Worm (Caenorhabditis elegans) whole organism, L1 larva: ENCODE measurements around the gene cla-1.

Experiments used
- F16B12.6 ChIP-seq: fragments of 150-350 bp; optimal IDR thresholded peaks from 2 replicates; lab custom pipeline; 2014; ENCODE audit warnings: missing biosample characterization, missing genetic modification characterization
- aha-1 ChIP-seq: fragments of 150-350 bp; optimal IDR thresholded peaks from 2 replicates; lab custom pipeline; 2014; ENCODE audit warnings: missing biosample characterization, missing genetic modification characterization
- alr-1 ChIP-seq: fragments of 200-800 bp; sonication (Bioruptor generic); optimal IDR thresholded peaks from 2 replicates; lab custom pipeline; 2018; ENCODE audit warnings: borderline replicate concordance, mild to moderate bottlenecking, missing genetic modification characterization, missing compliant biosample characterization
- aly-2 ChIP-seq: fragments of 150-350 bp; optimal IDR thresholded peaks from 2 replicates; lab custom pipeline; 2014; ENCODE audit warnings: missing biosample characterization, missing genetic modification characterization
- ceh-63 ChIP-seq: fragments of 200-800 bp; sonication (Bioruptor generic); optimal IDR thresholded peaks from 2 replicates; lab custom pipeline; 2018; ENCODE audit warnings: mild to moderate bottlenecking, missing genetic modification characterization, missing compliant biosample characterization
- ceh-82 ChIP-seq, 3 experiments: fragments of 150-350 bp in 1 of 3; sonication (generic microtip) in 2 of 3; optimal IDR thresholded peaks; 2 replicates each; lab custom pipeline; 2014 to 2017; ENCODE audit warnings: missing biosample characterization in 3 of 3, missing genetic modification characterization in 3 of 3
- ceh-88 ChIP-seq: fragments of 200-800 bp; sonication (Bioruptor generic); IDR thresholded peaks from 2 replicates; pipeline ENCODE4 v1.3.6; 2022; ENCODE audit warnings: missing genetic modification characterization, missing compliant biosample characterization
- ceh-90 ChIP-seq: sonication (generic microtip); optimal IDR thresholded peaks from 2 replicates; lab custom pipeline; 2016; ENCODE audit warnings: missing genetic modification characterization, missing compliant biosample characterization
- dpl-1 ChIP-seq, 3 experiments: fragments of 150-350 bp in 2 of 3; sonication (generic microtip) in 1 of 3; optimal IDR thresholded peaks; 2 replicates each; lab custom pipeline; 2014 to 2017; ENCODE audit warnings: missing biosample characterization in 3 of 3, missing genetic modification characterization in 3 of 3, missing genetic modification reagents in 3 of 3
- efl-1 ChIP-seq, 4 experiments: fragments of 150-350 bp; optimal IDR thresholded peaks in 3 of 4; peaks in 1 of 4; 1 replicate in 1 of 4; 2 replicates in 3 of 4; lab custom pipeline; 2014; ENCODE audit warnings: missing biosample characterization in 2 of 4, missing genetic modification characterization in 2 of 4, missing genetic modification reagents in 2 of 4
- efl-3 ChIP-seq: fragments of 200-800 bp; sonication (Bioruptor generic); optimal IDR thresholded peaks from 2 replicates; lab custom pipeline; 2018; ENCODE audit warnings: mild to moderate bottlenecking, missing genetic modification characterization, missing compliant biosample characterization
- egl-13 ChIP-seq: sonication (generic microtip); optimal IDR thresholded peaks from 2 replicates; lab custom pipeline; 2016; ENCODE audit warnings: missing genotype, missing genetic modification reagents, missing genetic modification characterization, missing compliant biosample characterization
- egl-27 ChIP-seq, 2 experiments: fragments of 150-350 bp in 1 of 2; sonication (generic microtip); optimal IDR thresholded peaks; 3 replicates each; lab custom pipeline; 2017 to 2018; ENCODE audit warnings: missing biosample characterization in 2 of 2, missing genetic modification characterization in 2 of 2, missing genetic modification reagents in 2 of 2
- elt-3 ChIP-seq, 6 experiments: fragments of 150-350 bp in 1 of 6; sonication (generic microtip); optimal IDR thresholded peaks; 2 replicates each; lab custom pipeline; 2017 to 2018; ENCODE audit warnings: missing biosample characterization in 6 of 6, missing genetic modification characterization in 6 of 6, inconsistent platforms in 1 of 6
- fkh-10 ChIP-seq: sonication (generic microtip); optimal IDR thresholded peaks from 2 replicates; lab custom pipeline; 2017; ENCODE audit warnings: missing biosample characterization, missing genetic modification reagents, missing genetic modification characterization
- fkh-8 ChIP-seq: sonication (generic microtip); optimal IDR thresholded peaks from 2 replicates; lab custom pipeline; 2016; ENCODE audit warnings: mild to moderate bottlenecking, missing genetic modification characterization, missing compliant biosample characterization
- fos-1 ChIP-seq: fragments of 150-350 bp; optimal IDR thresholded peaks from 2 replicates; lab custom pipeline; 2014; ENCODE audit warnings: missing biosample characterization, missing genetic modification characterization
- grh-1 ChIP-seq: fragments of 200-800 bp; sonication (Bioruptor generic); IDR thresholded peaks from 2 replicates; pipeline ENCODE4 v1.3.6; 2022; ENCODE audit warnings: missing genetic modification reagents, missing genetic modification characterization, missing compliant biosample characterization
- irx-1 ChIP-seq: sonication (generic microtip); optimal IDR thresholded peaks from 2 replicates; lab custom pipeline; 2016; ENCODE audit warnings: missing genetic modification characterization, missing compliant biosample characterization
- jun-1 ChIP-seq: fragments of 150-350 bp; optimal IDR thresholded peaks from 2 replicates; lab custom pipeline; 2014; ENCODE audit warnings: missing biosample characterization, missing genetic modification reagents, missing genetic modification characterization
- lin-13 ChIP-seq: fragments of 150-350 bp; optimal IDR thresholded peaks from 2 replicates; lab custom pipeline; 2014; ENCODE audit warnings: missing biosample characterization, missing genetic modification reagents, missing genetic modification characterization
- lin-15B ChIP-seq: fragments of 150-350 bp; sonication (generic microtip); optimal IDR thresholded peaks from 3 replicates; lab custom pipeline; 2014; ENCODE audit warnings: missing biosample characterization, missing genetic modification characterization
- lin-35 ChIP-seq, 2 experiments: fragments of 150-350 bp; optimal IDR thresholded peaks; 2 replicates each; lab custom pipeline; 2014; ENCODE audit warnings: missing biosample characterization in 2 of 2, missing genetic modification characterization in 2 of 2, missing genetic modification reagents in 2 of 2
- lsy-2 ChIP-seq, 2 experiments: fragments of 150-350 bp; optimal IDR thresholded peaks; 2 replicates each; lab custom pipeline; 2014; ENCODE audit warnings: missing biosample characterization in 2 of 2, missing genetic modification characterization in 2 of 2
- mdl-1 ChIP-seq, 2 experiments: fragments of 150-350 bp; optimal IDR thresholded peaks; 2 replicates each; lab custom pipeline; 2014 to 2017; ENCODE audit warnings: missing biosample characterization in 2 of 2, missing genetic modification characterization in 2 of 2, inconsistent platforms in 1 of 2
- mef-2 ChIP-seq: fragments of 150-350 bp; optimal IDR thresholded peaks from 2 replicates; lab custom pipeline; 2014; ENCODE audit warnings: missing biosample characterization, missing genetic modification characterization
- mep-1 ChIP-seq: fragments of 150-350 bp; optimal IDR thresholded peaks from 2 replicates; lab custom pipeline; 2014; ENCODE audit warnings: missing biosample characterization, missing genetic modification characterization
- nhr-11 ChIP-seq: fragments of 150-350 bp; optimal IDR thresholded peaks from 2 replicates; lab custom pipeline; 2014; ENCODE audit warnings: missing biosample characterization, missing genetic modification characterization
- nhr-12 ChIP-seq: sonication (generic microtip); optimal IDR thresholded peaks from 2 replicates; lab custom pipeline; 2017; ENCODE audit warnings: missing biosample characterization, missing genetic modification characterization
- nhr-20 ChIP-seq: sonication (generic microtip); optimal IDR thresholded peaks from 2 replicates; lab custom pipeline; 2016; ENCODE audit warnings: mild to moderate bottlenecking, missing genetic modification characterization, missing compliant biosample characterization
- nhr-28 ChIP-seq: fragments of 150-350 bp; optimal IDR thresholded peaks from 2 replicates; lab custom pipeline; 2014; ENCODE audit warnings: missing biosample characterization, missing genetic modification characterization
- nhr-47 ChIP-seq: sonication (generic microtip); optimal IDR thresholded peaks from 2 replicates; lab custom pipeline; 2016; ENCODE audit warnings: mild to moderate bottlenecking, missing genetic modification characterization, moderate library complexity, missing compliant biosample characterization
- nhr-71 ChIP-seq: sonication (generic microtip); optimal IDR thresholded peaks from 2 replicates; lab custom pipeline; 2016; ENCODE audit warnings: mild to moderate bottlenecking, missing genetic modification characterization, moderate library complexity, missing compliant biosample characterization
- nhr-76 ChIP-seq: sonication (generic microtip); optimal IDR thresholded peaks from 2 replicates; lab custom pipeline; 2017; ENCODE audit warnings: missing biosample characterization, missing genetic modification characterization
- nhr-85 ChIP-seq: sonication (generic microtip); peaks from one replicate; lab custom pipeline; 2016; ENCODE audit warnings: missing genetic modification characterization, inconsistent platforms, missing compliant biosample characterization
- nhr-90 ChIP-seq: sonication (generic microtip); optimal IDR thresholded peaks from 2 replicates; lab custom pipeline; 2016; ENCODE audit warnings: mild to moderate bottlenecking, missing genetic modification characterization, missing compliant biosample characterization; ENCODE audit not compliant: poor library complexity
- pag-3 ChIP-seq: sonication (generic microtip); optimal IDR thresholded peaks from 2 replicates; lab custom pipeline; 2017; ENCODE audit warnings: missing genetic modification characterization, mild to moderate bottlenecking, missing compliant biosample characterization, antibody characterized with exemption, borderline replicate concordance; ENCODE audit not compliant: insufficient read depth
- rnt-1 ChIP-seq: sonication (generic microtip); optimal IDR thresholded peaks from 2 replicates; lab custom pipeline; 2016; ENCODE audit warnings: mild to moderate bottlenecking, missing genetic modification characterization, moderate library complexity, missing compliant biosample characterization
- skn-1 ChIP-seq: fragments of 150-350 bp; optimal IDR thresholded peaks from 2 replicates; lab custom pipeline; 2014; ENCODE audit warnings: missing biosample characterization, missing genetic modification characterization
- snpc-4 ChIP-seq: fragments of 150-350 bp; optimal IDR thresholded peaks from 2 replicates; lab custom pipeline; 2014; ENCODE audit warnings: missing biosample characterization, missing genetic modification characterization
- swsn-7 ChIP-seq: sonication (generic microtip); optimal IDR thresholded peaks from 2 replicates; lab custom pipeline; 2016; ENCODE audit warnings: missing genetic modification characterization, missing compliant biosample characterization
- tbx-2 ChIP-seq: sonication (generic microtip); optimal IDR thresholded peaks from 2 replicates; lab custom pipeline; 2016; ENCODE audit warnings: missing genetic modification characterization, missing compliant biosample characterization
- unc-30 ChIP-seq: sonication (generic microtip); optimal IDR thresholded peaks from 2 replicates; lab custom pipeline; 2017; ENCODE audit warnings: missing biosample characterization, missing genetic modification characterization
- unc-86 ChIP-seq: sonication (generic microtip); optimal IDR thresholded peaks from 2 replicates; lab custom pipeline; 2016; ENCODE audit warnings: missing genetic modification characterization, missing compliant biosample characterization
- unc-98 ChIP-seq: fragments of 200-800 bp; sonication (Bioruptor generic); IDR thresholded peaks from 2 replicates; pipeline ENCODE4 v1.3.6; 2022; ENCODE audit warnings: missing genetic modification characterization, missing compliant biosample characterization
- xbp-1 ChIP-seq: sonication (generic microtip); optimal IDR thresholded peaks from 2 replicates; lab custom pipeline; 2016; ENCODE audit warnings: missing genetic modification characterization, missing compliant biosample characterization
- ztf-4 ChIP-seq: fragments of 150-350 bp; optimal IDR thresholded peaks from 2 replicates; lab custom pipeline; 2014; ENCODE audit warnings: missing biosample characterization, missing genetic modification characterization

cla-1 gene

DNA sequence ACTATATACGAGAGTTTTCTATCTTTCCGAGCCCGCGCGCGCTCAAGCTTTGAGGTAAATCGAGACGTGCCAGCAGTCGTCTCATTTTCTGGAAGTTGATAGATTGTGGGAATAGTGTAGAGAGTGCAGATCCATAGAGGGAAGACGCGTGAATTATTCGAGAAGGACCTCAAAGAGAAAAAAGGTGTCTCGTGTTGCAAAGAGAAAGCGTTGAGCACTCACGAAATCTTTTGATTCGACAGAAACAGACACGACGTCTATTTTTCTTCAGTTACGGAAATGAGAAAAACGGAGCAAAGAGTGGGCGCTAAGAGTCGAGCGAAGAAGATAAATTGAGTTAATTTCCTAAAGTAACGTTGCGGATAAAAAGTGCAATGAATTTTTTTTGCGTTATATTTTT lies 35.1 kb downstream of the cla-1 start (continued):
- TF ChIP-seq ceh-90 (tag; lab: Kevin White, UChicago) (no peak), nhr-12 (tag; lab: Kevin White, UChicago) (no peak), ceh-63 (GFP tag; lab: Kevin White, UChicago) (no peak), mdl-1 (tag; optimal IDR thresholded peaks at IDR 0.05; lab: Kevin White, UChicago) (no peak), alr-1 (tag; lab: Kevin White, UChicago) (no peak), unc-30 (tag; lab: Kevin White, UChicago) (no peak), lin-13 (GFP tag; lab: Kevin White, UChicago) (no peak), nhr-85 (tag; lab: Kevin White, UChicago) (no peak), nhr-28 (no peak), snpc-4 (tag; lab: Kevin White, UChicago) (no peak), egl-27 (tag; optimal IDR thresholded peaks at IDR 0.05; lab: Kevin White, UChicago) (no peak), nhr-90 (tag; lab: Kevin White, UChicago) (no peak), ceh-88 (GFP tag; lab: Robert Waterston, UW) (no peak), aha-1 (tag; lab: Kevin White, UChicago) (no peak), elt-3 (tag; optimal IDR thresholded peaks at IDR 0.05; lab: Kevin White, UChicago) (no peak), nhr-11 (tag; lab: Kevin White, UChicago) (no peak), fos-1 (tag; lab: Kevin White, UChicago) (no peak), aly-2 (tag; lab: Kevin White, UChicago) (peak; percentile 81), unc-86 (tag; lab: Kevin White, UChicago) (peak; percentile 71), pag-3 (tag; lab: Kevin White, UChicago) (no peak), grh-1 (no peak), nhr-76 (no peak), swsn-7 (tag; lab: Kevin White, UChicago) (peak; percentile 15), jun-1 (tag; lab: Kevin White, UChicago) (no peak), efl-3 (GFP tag; lab: Kevin White, UChicago) (no peak), fkh-10 (GFP tag; lab: Kevin White, UChicago) (peak; percentile 36), tbx-2 (tag; lab: Kevin White, UChicago) (no peak)
- TF ChIP-seq, all 84 proteins: peak for 11

ce11 chrIV:7628942-7629341 lies 40.2 kb downstream of the cla-1 start, which contains the start of gene F45E4.5:
Gene F45E4.5 (minus strand): TSS chrIV:7629042.
- TF ChIP-seq lin-35 (GFP tag; optimal IDR thresholded peaks at IDR 0.05; lab: Kevin White, UChicago) = no peak
- TF ChIP-seq efl-1 (optimal IDR thresholded peaks at IDR 0.05; lab: Kevin White, UChicago) = no peak
- TF ChIP-seq efl-1 (GFP tag; optimal IDR thresholded peaks at IDR 0.05 in 1 of 2; lab: Kevin White, UChicago) = peak in 1 of 2 experiments; percentile 2
- no peak for TF ChIP-seq irx-1 (tag; lab: Kevin White, UChicago)
- no peak for TF ChIP-seq grh-1
- no peak for TF ChIP-seq mef-2
- no peak for TF ChIP-seq elt-3 (tag; optimal IDR thresholded peaks at IDR 0.05; lab: Kevin White, UChicago)
- TF ChIP-seq mep-1 = no peak

ce11 chrIV:7632535-7632934 lies 43.8 kb downstream of the cla-1 start, which contains the start of gene F45E4.6:
Gene F45E4.6 (minus strand): TSS chrIV:7632548.
- peak; percentile 53 for TF ChIP-seq nhr-20 (tag; lab: Kevin White, UChicago)
- peak; percentile 22 for TF ChIP-seq unc-86 (tag; lab: Kevin White, UChicago)
- TF ChIP-seq unc-98 (GFP tag; lab: Robert Waterston, UW) = no peak
- no peak for TF ChIP-seq ceh-63 (GFP tag; lab: Kevin White, UChicago)
- TF ChIP-seq nhr-11 (tag; lab: Kevin White, UChicago) = no peak
- TF ChIP-seq ceh-82 (tag; optimal IDR thresholded peaks at IDR 0.05; lab: Kevin White, UChicago) = peak in 2 of 3 experiments; percentile 34 to 45
- TF ChIP-seq dpl-1 (GFP tag; optimal IDR thresholded peaks at IDR 0.05; lab: Kevin White, UChicago) = peak; percentile 87 to 94 (median 91)
- peak; percentile 92 to 95 for TF ChIP-seq lin-35 (GFP tag; optimal IDR thresholded peaks at IDR 0.05; lab: Kevin White, UChicago)
- peak; percentile 68 for TF ChIP-seq mep-1
- TF ChIP-seq snpc-4 (tag; lab: Kevin White, UChicago) = peak; percentile 3
- TF ChIP-seq unc-30 (tag; lab: Kevin White, UChicago) = no peak
- TF ChIP-seq lin-15B (tag; lab: Kevin White, UChicago) = peak; percentile 13
- peak; percentile 13 for TF ChIP-seq egl-13 (tag; lab: Kevin White, UChicago)
- peak; percentile 35 for TF ChIP-seq fkh-8 (tag; lab: Kevin White, UChicago)
- peak; percentile 36 for TF ChIP-seq irx-1 (tag; lab: Kevin White, UChicago)
- TF ChIP-seq swsn-7 (tag; lab: Kevin White, UChicago) = peak; percentile 54
- TF ChIP-seq ztf-4 (tag; lab: Kevin White, UChicago) = no peak
- peak; percentile 4 for TF ChIP-seq skn-1 (tag; lab: Kevin White, UChicago)
- TF ChIP-seq lsy-2 (tag; optimal IDR thresholded peaks at IDR 0.05; lab: Kevin White, UChicago) = peak; percentile 60 to 72
- peak; percentile 86 for TF ChIP-seq F16B12.6 (tag; lab: Kevin White, UChicago)
- TF ChIP-seq nhr-47 (tag; lab: Kevin White, UChicago) = peak; percentile 59
- peak; percentile 93 to 94 for TF ChIP-seq efl-1 (optimal IDR thresholded peaks at IDR 0.05; lab: Kevin White, UChicago)
- peak; percentile 94 to 99 for TF ChIP-seq efl-1 (GFP tag; optimal IDR thresholded peaks at IDR 0.05 in 1 of 2; lab: Kevin White, UChicago)
- peak; percentile 53 for TF ChIP-seq nhr-71 (tag; lab: Kevin White, UChicago)
- TF ChIP-seq tbx-2 (tag; lab: Kevin White, UChicago) = peak; percentile 38
- no peak for TF ChIP-seq nhr-28
- peak; percentile 49 for TF ChIP-seq xbp-1 (tag; lab: Kevin White, UChicago)
- no peak for TF ChIP-seq nhr-85 (tag; lab: Kevin White, UChicago)
- TF ChIP-seq rnt-1 (tag; lab: Kevin White, UChicago) = peak; percentile 20
